Fruit fly (Drosophila melanogaster): ENCODE measurements around the gene CG5126.

dm6 chr2L:1183799-1184198, at the start of gene CG5126, which contains the start of gene Tgt:
- TF ChIP-seq usp (GFP tag; optimal IDR thresholded peaks at IDR 0.05) (no peak), psq (optimal IDR thresholded peaks at IDR 0.05) (no peak)

Data from whole organism.